Worm (Caenorhabditis elegans) whole organism, early embryonic: Measurements from ENCODE around the gene rcat-1.

Experiments
- B0310.2 ChIP-seq: sonication (generic microtip); optimal IDR thresholded peaks from 2 replicates; lab custom pipeline; 2016; ENCODE audit warnings: mild to moderate bottlenecking, missing genetic modification characterization, missing compliant biosample characterization
- aly-1 ChIP-seq: sonication (generic microtip); optimal IDR thresholded peaks from 2 replicates; lab custom pipeline; 2016; ENCODE audit warnings: missing genetic modification characterization, missing compliant biosample characterization
- ama-1 ChIP-seq: fragments of 150-350 bp; optimal IDR thresholded peaks from 2 replicates; lab custom pipeline; 2014
- flt-1 ChIP-seq: fragments of 200-800 bp; sonication (Bioruptor generic); IDR thresholded peaks from 2 replicates; pipeline ENCODE4 v1.3.6; 2022; ENCODE audit warnings: missing genetic modification characterization, missing compliant biosample characterization
- hmbx-1 ChIP-seq: sonication (generic microtip); optimal IDR thresholded peaks from 2 replicates; lab custom pipeline; 2016; ENCODE audit warnings: mild to moderate bottlenecking, missing genetic modification characterization, missing compliant biosample characterization
- tra-4 ChIP-seq: sonication (generic microtip); optimal IDR thresholded peaks from 2 replicates; lab custom pipeline; 2017; ENCODE audit warnings: missing genetic modification characterization, missing compliant biosample characterization

DNA sequence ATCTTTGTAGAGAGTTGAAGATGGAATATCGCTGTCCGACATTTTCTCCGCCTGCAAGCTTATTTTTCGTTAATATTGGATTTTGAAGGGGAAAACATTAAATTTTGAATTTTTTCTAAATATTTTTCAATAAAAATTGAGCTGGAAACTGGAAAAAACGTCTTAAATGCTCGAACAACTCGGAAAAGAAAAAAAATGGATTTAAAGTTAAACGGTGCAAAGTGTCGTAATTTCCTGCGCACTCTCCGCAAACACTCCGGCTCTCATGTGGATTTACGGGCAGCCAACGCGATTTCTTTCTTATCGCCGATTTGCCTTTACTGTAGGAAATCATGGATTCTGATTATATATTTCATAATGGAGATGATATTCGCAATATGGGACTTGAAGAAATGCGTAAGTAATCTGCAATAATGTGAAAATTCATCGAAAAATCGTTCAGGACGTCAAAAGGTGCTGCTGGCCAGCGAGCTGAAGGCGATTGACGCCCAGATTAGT lies 14.9 kb downstream of the rcat-1 start, which contains the start of the genes fnta-1 and cogc-8:
- no peak for TF ChIP-seq tra-4 (tag; lab: Kevin White, UChicago)
- TF ChIP-seq ama-1, result no peak
- no peak for TF ChIP-seq hmbx-1 (tag; lab: Kevin White, UChicago)
- no peak for TF ChIP-seq aly-1 (tag; lab: Kevin White, UChicago)
- no peak for TF ChIP-seq flt-1 (GFP tag; lab: Robert Waterston, UW)
- no peak for TF ChIP-seq B0310.2
